Fruit fly (Drosophila melanogaster): ENCODE measurements around the gene CG6508.
A peak's percentile ranks its signal among the peaks of the same experiment; 100 is the strongest.

DNA sequence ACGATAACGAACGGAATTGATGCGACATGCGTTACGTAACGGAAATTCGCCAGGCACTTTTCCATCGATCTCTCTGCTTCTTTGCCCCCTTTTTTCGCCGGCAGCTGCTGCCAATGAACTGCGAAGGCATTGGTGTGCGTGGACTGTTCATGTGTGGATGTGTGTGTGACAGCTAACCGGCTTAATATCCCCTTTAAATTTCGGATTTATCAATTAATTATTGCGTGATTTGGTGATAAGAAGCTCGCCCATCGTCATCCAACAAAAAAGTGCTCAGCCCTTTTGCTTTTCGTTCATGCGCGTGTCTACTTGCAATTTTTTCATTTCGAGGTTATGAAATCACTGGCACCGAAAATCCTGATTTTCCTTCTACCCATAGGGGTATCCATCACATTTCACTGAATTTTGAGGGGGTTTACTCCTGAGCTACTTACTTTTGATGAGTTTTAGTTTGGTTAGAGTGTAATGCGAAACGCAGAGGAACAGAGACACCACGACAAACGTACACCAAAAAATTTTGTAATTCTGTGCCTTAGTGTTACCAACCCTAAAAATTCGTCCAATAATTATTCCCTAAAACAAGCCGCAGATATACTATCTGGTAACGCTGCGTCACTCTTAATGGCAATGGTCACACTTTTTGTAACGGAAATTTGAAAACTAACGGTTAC is 31.5 kb downstream of the CG6508 start, which contains the start of gene porin:
- no peak for TF ChIP-seq kay (GFP tag; ENCODE audit: borderline replicate concordance)
- no peak for TF ChIP-seq pad (GFP tag; optimal IDR thresholded peaks at IDR 0.05)
- TF ChIP-seq CG14711 (tag; optimal IDR thresholded peaks at IDR 0.05) = peak; percentile 35
- no peak for TF ChIP-seq CG1620 (GFP tag; optimal IDR thresholded peaks at IDR 0.05)
- TF ChIP-seq CG11617 (GFP tag; optimal IDR thresholded peaks at IDR 0.05) = no peak
- TF ChIP-seq Crg-1 (GFP tag; optimal IDR thresholded peaks at IDR 0.05) = peak; percentile 3
- peak; percentile 80 for TF ChIP-seq Mnt (GFP tag; optimal IDR thresholded peaks at IDR 0.05)
- no peak for TF ChIP-seq CG12768 (GFP tag; optimal IDR thresholded peaks at IDR 0.05)
- TF ChIP-seq Hr96 (GFP tag; optimal IDR thresholded peaks at IDR 0.05) = no peak
- no peak for TF ChIP-seq CG5204 (GFP tag; optimal IDR thresholded peaks at IDR 0.05)
- peak; percentile 19 for TF ChIP-seq bab1 (GFP tag; optimal IDR thresholded peaks at IDR 0.05)
- no peak for TF ChIP-seq CG7101 (tag; optimal IDR thresholded peaks at IDR 0.05)
- no peak for TF ChIP-seq CG7045 (GFP tag; optimal IDR thresholded peaks at IDR 0.05)
